Worm (Caenorhabditis elegans): ENCODE measurements around the gene gcy-8.
A peak's percentile ranks its signal among the peaks of the same experiment; 100 is the strongest.

gcy-8 gene

DNA sequence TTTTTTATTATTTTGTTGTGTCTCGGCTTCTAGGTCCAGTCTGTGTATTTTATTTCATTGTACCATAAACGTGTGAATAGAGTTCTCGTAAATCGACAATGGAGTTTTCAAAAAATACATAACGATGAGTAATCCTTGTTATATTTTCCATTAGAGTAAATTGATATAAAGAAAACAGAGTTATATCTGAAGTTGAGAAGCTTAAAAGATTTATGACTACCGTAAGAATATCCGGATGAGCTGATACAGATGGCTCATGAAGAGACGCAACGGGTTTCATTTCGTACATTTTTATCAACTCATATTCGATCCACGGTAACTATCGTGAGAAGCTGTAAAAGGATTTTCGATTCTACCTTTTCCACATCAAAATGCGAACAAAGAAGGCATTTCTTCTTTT, at the start of gene gcy-8:
Gene gcy-8 (plus strand): TSS at position 301 of the 400 bp plus-strand sequence.
- no peak for TF ChIP-seq nhr-11 (tag; optimal IDR thresholded peaks at IDR 0.05)
- no peak for TF ChIP-seq unc-39 (tag; optimal IDR thresholded peaks at IDR 0.05)
- TF ChIP-seq elt-3 (tag; optimal IDR thresholded peaks at IDR 0.05), result no peak
- no peak for TF ChIP-seq unc-62 (GFP tag; optimal IDR thresholded peaks at IDR 0.05)
- no peak for TF ChIP-seq lsy-2 (tag; optimal IDR thresholded peaks at IDR 0.05)
- no peak for TF ChIP-seq ztf-1 (GFP tag; conservative IDR thresholded peaks at IDR 0.05)
- no peak for TF ChIP-seq blmp-1 (tag; optimal IDR thresholded peaks at IDR 0.05; ENCODE audit: insufficient read depth)
- TF ChIP-seq unc-55 (GFP tag; optimal IDR thresholded peaks at IDR 0.05), result no peak
- TF ChIP-seq mbf-1 (tag; optimal IDR thresholded peaks at IDR 0.05), result no peak
- TF ChIP-seq ztf-4 (tag; optimal IDR thresholded peaks at IDR 0.05), result no peak
- no peak for TF ChIP-seq sma-3 (GFP tag; optimal IDR thresholded peaks at IDR 0.05)
- no peak for TF ChIP-seq lin-13 (GFP tag; optimal IDR thresholded peaks at IDR 0.05)

DNA sequence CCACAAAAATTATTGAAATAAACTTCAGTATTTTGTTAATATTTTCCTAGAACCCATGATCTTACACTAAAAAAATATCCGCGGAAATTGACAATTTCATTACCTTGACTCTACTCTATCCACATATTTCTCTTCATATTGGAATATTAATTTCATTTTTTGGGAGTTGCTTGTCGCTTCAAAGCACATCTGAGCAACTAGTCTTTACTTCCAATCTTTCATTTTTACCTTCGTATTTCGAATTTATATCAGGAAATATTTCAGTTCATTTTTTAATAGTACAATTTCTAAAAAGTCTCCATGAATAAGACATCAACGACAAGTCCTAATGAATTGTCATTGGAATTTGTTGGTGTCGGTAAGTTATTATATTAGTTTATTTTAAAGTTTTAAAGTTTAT, 48.9 kb upstream of the gcy-8 start, which contains the start of gene srt-73:
Gene srt-73 (plus strand): TSS at position 301 of the 400 bp plus-strand sequence.
- TF ChIP-seq peb-1 (tag; optimal IDR thresholded peaks at IDR 0.05) (no peak), lsy-2 (tag; optimal IDR thresholded peaks at IDR 0.05) (no peak), zag-1 (tag; optimal IDR thresholded peaks at IDR 0.05) (no peak), ztf-11 (tag; optimal IDR thresholded peaks at IDR 0.05) (no peak), sma-3 (GFP tag; optimal IDR thresholded peaks at IDR 0.05) (no peak), gmeb-1 (tag; optimal IDR thresholded peaks at IDR 0.05) (no peak), aly-2 (tag; optimal IDR thresholded peaks at IDR 0.05) (no peak), mab-5 (tag; optimal IDR thresholded peaks at IDR 0.05) (no peak), nhr-129 (tag; optimal IDR thresholded peaks at IDR 0.05) (no peak), Y55F3AM.14 (GFP tag; optimal IDR thresholded peaks at IDR 0.05) (no peak), mdl-1 (tag; optimal IDR thresholded peaks at IDR 0.05) (no peak), mbf-1 (tag; optimal IDR thresholded peaks at IDR 0.05) (no peak), sem-4 (tag; optimal IDR thresholded peaks at IDR 0.05) (no peak), unc-39 (tag; optimal IDR thresholded peaks at IDR 0.05) (no peak), blmp-1 (tag; optimal IDR thresholded peaks at IDR 0.05; ENCODE audit: insufficient read depth) (no peak)

DNA sequence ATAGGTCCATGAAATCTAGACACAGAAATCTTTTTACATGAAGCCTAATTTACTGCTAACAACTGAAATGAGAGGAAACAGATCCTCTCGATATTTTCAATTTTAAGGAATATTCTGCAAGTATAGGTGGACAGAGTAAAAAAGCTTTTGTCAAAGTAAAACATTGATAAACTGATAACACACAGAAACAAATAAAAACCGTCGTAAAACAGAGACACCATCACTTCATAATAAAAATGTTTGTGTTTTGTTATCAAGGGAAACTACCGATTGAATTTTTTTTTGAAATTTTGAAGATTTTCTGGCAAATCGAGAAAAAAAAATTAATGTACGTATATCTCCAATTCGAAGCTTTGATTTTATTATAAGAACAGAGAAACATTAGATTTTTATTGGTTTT, 46.8 kb upstream of the gcy-8 start:
- TF ChIP-seq nhr-12 (tag; optimal IDR thresholded peaks at IDR 0.05), result no peak

DNA sequence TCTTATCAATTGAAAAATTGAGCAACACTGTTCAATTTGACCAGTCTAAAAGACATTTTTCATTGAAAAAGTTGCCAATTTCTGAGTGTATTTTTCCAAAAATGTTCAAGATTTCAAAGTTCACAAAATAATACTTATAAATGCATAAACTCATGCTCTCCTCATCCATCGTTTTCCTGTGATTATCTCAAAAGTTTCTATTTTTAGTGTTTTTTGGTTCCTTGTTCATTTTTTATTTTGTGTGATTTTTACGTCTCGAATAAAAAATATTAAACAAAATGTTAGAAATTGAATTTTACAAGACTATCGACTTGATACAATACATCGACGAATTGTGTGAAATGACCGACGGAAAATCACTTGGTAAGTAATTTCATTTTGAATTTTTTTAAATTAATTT, 46.2 kb upstream of the gcy-8 start, which contains the start of gene atic-1:
Gene atic-1 (plus strand): TSS at position 301 of the 400 bp plus-strand sequence.
- TF ChIP-seq crh-2 (tag; optimal IDR thresholded peaks at IDR 0.05) (no peak), sma-9 (GFP tag; optimal IDR thresholded peaks at IDR 0.05) (no peak), sma-9 (tag; optimal IDR thresholded peaks at IDR 0.05) (no peak), elt-3 (tag; optimal IDR thresholded peaks at IDR 0.05) (no peak), unc-55 (GFP tag; optimal IDR thresholded peaks at IDR 0.05) (no peak), ztf-1 (GFP tag; conservative IDR thresholded peaks at IDR 0.05) (no peak), mdl-1 (tag; optimal IDR thresholded peaks at IDR 0.05) (no peak), blmp-1 (tag; optimal IDR thresholded peaks at IDR 0.05; ENCODE audit: insufficient read depth) (no peak), nhr-11 (tag; optimal IDR thresholded peaks at IDR 0.05) (no peak), unc-39 (tag; optimal IDR thresholded peaks at IDR 0.05) (no peak), nhr-12 (tag; optimal IDR thresholded peaks at IDR 0.05) (no peak), ZK546.5 (tag; optimal IDR thresholded peaks at IDR 0.05) (no peak), nhr-129 (tag; optimal IDR thresholded peaks at IDR 0.05) (no peak), nhr-6 (tag; optimal IDR thresholded peaks at IDR 0.05) (no peak), nhr-25 (tag; optimal IDR thresholded peaks at IDR 0.05) (no peak), ztf-4 (tag; optimal IDR thresholded peaks at IDR 0.05) (no peak), unc-62 (GFP tag; optimal IDR thresholded peaks at IDR 0.05) (no peak), mab-5 (tag; optimal IDR thresholded peaks at IDR 0.05) (no peak), C34F6.9 (tag; optimal IDR thresholded peaks at IDR 0.05) (no peak)

DNA sequence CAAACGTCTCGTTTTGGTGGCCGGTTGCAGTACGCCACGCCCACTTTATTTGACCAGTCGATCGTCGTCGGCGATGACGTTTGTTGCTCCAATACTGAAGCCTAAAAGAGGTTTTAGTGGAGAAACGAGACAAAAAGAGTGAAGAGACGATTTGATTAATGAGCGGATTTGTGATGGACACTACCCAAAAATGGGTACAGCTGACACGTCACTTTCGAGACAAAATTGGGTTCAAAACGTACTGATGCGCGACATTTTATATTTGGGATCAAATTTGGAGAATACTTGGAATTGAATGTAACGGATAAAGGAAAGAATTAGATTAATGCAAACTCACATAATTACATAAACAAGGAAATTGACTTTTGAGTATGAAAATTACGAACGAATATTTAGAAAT, 30.5 kb upstream of the gcy-8 start, which contains the start of gene ilys-4:
Gene ilys-4 (minus strand): TSS at position 101 of the 400 bp plus-strand sequence.
- TF ChIP-seq aly-2 (tag; optimal IDR thresholded peaks at IDR 0.05) (no peak), ztf-4 (tag; optimal IDR thresholded peaks at IDR 0.05) (no peak), ztf-1 (GFP tag; conservative IDR thresholded peaks at IDR 0.05) (no peak), crh-2 (tag; optimal IDR thresholded peaks at IDR 0.05) (peak; percentile 18), lsy-2 (tag; optimal IDR thresholded peaks at IDR 0.05) (peak in 1 of 2 experiments; percentile 5), unc-39 (tag; optimal IDR thresholded peaks at IDR 0.05) (no peak), unc-55 (GFP tag; optimal IDR thresholded peaks at IDR 0.05) (peak; percentile 37), egl-27 (tag; optimal IDR thresholded peaks at IDR 0.05) (no peak), mab-5 (tag; optimal IDR thresholded peaks at IDR 0.05) (peak; percentile 11), nhr-25 (tag; optimal IDR thresholded peaks at IDR 0.05) (no peak)

Measured in whole organism, L2 larva.